Fruit fly (Drosophila melanogaster) whole organism, embryonic: ENCODE measurements around the gene CG32302.
A peak's percentile ranks its signal among the peaks of the same experiment; 100 is the strongest.

Experiments used
- B-H1 ChIP-seq: fragments of 200-800 bp; sonication (Bioruptor generic); IDR thresholded peaks from 3 replicates; pipeline ENCODE4 v1.3.6; 2022; ENCODE audit warnings: missing biosample characterization, missing genetic modification characterization
- B-H2 ChIP-seq: fragments of 200-800 bp; sonication (Bioruptor generic); optimal IDR thresholded peaks from 2 replicates; lab custom pipeline; 2018; ENCODE audit warnings: missing biosample characterization, mild to moderate bottlenecking, missing genetic modification characterization
- CG10462 ChIP-seq: fragments of 200-800 bp; sonication (Bioruptor generic); optimal IDR thresholded peaks from 2 replicates; lab custom pipeline; 2016; ENCODE audit warnings: missing biosample characterization, missing genetic modification characterization
- CG11695 ChIP-seq: fragments of 200-800 bp; sonication (Bioruptor generic); IDR thresholded peaks from 3 replicates; pipeline ENCODE4 v1.3.6; 2022; ENCODE audit warnings: missing biosample characterization, missing genetic modification characterization
- CG12942 ChIP-seq: fragments of 200-800 bp; sonication (Bioruptor generic); optimal IDR thresholded peaks from 3 replicates; lab custom pipeline; 2016; ENCODE audit warnings: missing biosample characterization, missing genetic modification characterization
- CG1603 ChIP-seq: fragments of 200-800 bp; sonication (Bioruptor generic); optimal IDR thresholded peaks from 2 replicates; lab custom pipeline; 2019; ENCODE audit warnings: missing biosample characterization, mild to moderate bottlenecking, missing genetic modification characterization, moderate library complexity
- CG16779 ChIP-seq: fragments of 200-800 bp; sonication (Bioruptor generic); IDR thresholded peaks from 2 replicates; pipeline ENCODE4 v1.3.6; 2022; ENCODE audit warnings: missing biosample characterization, missing genetic modification characterization
- CG17328 ChIP-seq: fragments of 200-800 bp; sonication (Bioruptor generic); IDR thresholded peaks from 2 replicates; pipeline ENCODE4 v1.3.6; 2022; ENCODE audit warnings: missing biosample characterization, missing genetic modification characterization
- CG17361 ChIP-seq: fragments of 200-800 bp; sonication (Bioruptor generic); IDR thresholded peaks from 3 replicates; pipeline ENCODE4 v1.3.6; 2022; ENCODE audit warnings: missing biosample characterization, missing genetic modification characterization
- CG2202 ChIP-seq: fragments of 200-800 bp; sonication (Bioruptor generic); optimal IDR thresholded peaks from 2 replicates; lab custom pipeline; 2018; ENCODE audit warnings: missing biosample characterization, mild to moderate bottlenecking, missing genetic modification characterization
- CG32532 ChIP-seq: fragments of 200-800 bp; sonication (Bioruptor generic); IDR thresholded peaks from 2 replicates; pipeline ENCODE4 v1.3.6; 2022; ENCODE audit warnings: missing biosample characterization, missing genetic modification characterization
- CG3838 ChIP-seq: fragments of 200-800 bp; sonication (Bioruptor generic); optimal IDR thresholded peaks from 3 replicates; lab custom pipeline; 2016; ENCODE audit warnings: missing biosample characterization, missing genetic modification characterization
- CG3847 ChIP-seq: fragments of 200-800 bp; sonication (Bioruptor generic); IDR thresholded peaks from 2 replicates; pipeline ENCODE4 v1.3.6; 2022; ENCODE audit warnings: missing biosample characterization, missing genetic modification characterization
- CG4360 ChIP-seq: fragments of 200-800 bp; sonication (Bioruptor generic); IDR thresholded peaks from 2 replicates; pipeline ENCODE4 v1.3.6; 2022; ENCODE audit warnings: missing biosample characterization, missing genetic modification characterization
- CG4707 ChIP-seq: fragments of 200-800 bp; sonication (Bioruptor generic); optimal IDR thresholded peaks from 2 replicates; lab custom pipeline; 2018; ENCODE audit warnings: missing biosample characterization, mild to moderate bottlenecking, missing genetic modification characterization, moderate library complexity
- CG6791 ChIP-seq: fragments of 200-800 bp; sonication (Bioruptor generic); IDR thresholded peaks from 3 replicates; pipeline ENCODE4 v1.3.6; 2022; ENCODE audit warnings: missing biosample characterization, missing genetic modification characterization; ENCODE audit not compliant: partially characterized antibody
- CG7556 ChIP-seq: fragments of 200-800 bp; sonication (Bioruptor generic); optimal IDR thresholded peaks from 2 replicates; lab custom pipeline; 2017; ENCODE audit warnings: missing biosample characterization, mild to moderate bottlenecking, missing genetic modification characterization
- CG7987 ChIP-seq: fragments of 200-800 bp; sonication (Bioruptor generic); optimal IDR thresholded peaks from 2 replicates; lab custom pipeline; 2018; ENCODE audit warnings: missing biosample characterization, mild to moderate bottlenecking, missing genetic modification characterization, moderate library complexity
- CG8089 ChIP-seq: fragments of 200-800 bp; sonication (Bioruptor generic); optimal IDR thresholded peaks from 3 replicates; lab custom pipeline; 2016; ENCODE audit warnings: missing biosample characterization, missing genetic modification characterization
- CG8765 ChIP-seq: fragments of 200-800 bp; sonication (Bioruptor generic); IDR thresholded peaks from 2 replicates; pipeline ENCODE4 v1.3.6; 2022; ENCODE audit warnings: missing biosample characterization, missing genetic modification characterization
- CG9727 ChIP-seq: fragments of 200-800 bp; sonication (Bioruptor generic); optimal IDR thresholded peaks from 3 replicates; lab custom pipeline; 2017; ENCODE audit warnings: missing biosample characterization, mild to moderate bottlenecking, missing genetic modification characterization
- CG9876 ChIP-seq: fragments of 200-800 bp; sonication (Bioruptor generic); optimal IDR thresholded peaks from 2 replicates; lab custom pipeline; 2016; ENCODE audit warnings: missing biosample characterization, missing genetic modification characterization
- CG9932 ChIP-seq: fragments of 200-800 bp; sonication (Bioruptor generic); IDR thresholded peaks from 2 replicates; pipeline ENCODE4 v1.3.6; 2022; ENCODE audit warnings: missing biosample characterization, missing genetic modification characterization
- D19A ChIP-seq: fragments of 200-800 bp; optimal IDR thresholded peaks from 3 replicates; lab custom pipeline; 2019; ENCODE audit warnings: missing biosample characterization, mild to moderate bottlenecking, missing genetic modification characterization, moderate library complexity
- Doc2 ChIP-seq: fragments of 200-800 bp; sonication (Bioruptor generic); IDR thresholded peaks from 2 replicates; pipeline ENCODE4 v1.3.6; 2022; ENCODE audit warnings: missing biosample characterization, missing genetic modification characterization
- Drgx ChIP-seq: fragments of 200-800 bp; sonication (Bioruptor generic); IDR thresholded peaks from 2 replicates; pipeline ENCODE4 v1.3.6; 2022; ENCODE audit warnings: missing biosample characterization, missing genetic modification characterization
- ERR ChIP-seq: fragments of 200-800 bp; sonication (Bioruptor generic); optimal IDR thresholded peaks from 2 replicates; lab custom pipeline; 2016; ENCODE audit warnings: missing biosample characterization, missing genetic modification characterization
- H2.0 ChIP-seq: fragments of 200-800 bp; sonication (Bioruptor generic); IDR thresholded peaks from 2 replicates; pipeline ENCODE4 v1.3.6; 2022; ENCODE audit warnings: missing biosample characterization, missing genetic modification characterization
- HLH4C ChIP-seq: fragments of 200-800 bp; sonication (Bioruptor generic); IDR thresholded peaks from 3 replicates; pipeline ENCODE4 v1.3.6; 2022; ENCODE audit warnings: missing biosample characterization, missing genetic modification characterization; ENCODE audit not compliant: partially characterized antibody
- HLHmδ ChIP-seq: fragments of 200-800 bp; sonication (Bioruptor generic); optimal IDR thresholded peaks from 2 replicates; lab custom pipeline; 2018; ENCODE audit warnings: missing biosample characterization, mild to moderate bottlenecking, missing genetic modification characterization, moderate library complexity
- Hr39 ChIP-seq: fragments of >200 bp; optimal IDR thresholded peaks from 2 replicates; lab custom pipeline; 2017
- Med ChIP-seq: fragments of 200-800 bp; sonication (Bioruptor generic); peaks from one replicate; lab custom pipeline; 2016; ENCODE audit warnings: missing biosample characterization, missing genetic modification characterization, mild to moderate bottlenecking, inconsistent platforms, moderate library complexity
- Rfx ChIP-seq: fragments of 200-800 bp; sonication (Bioruptor generic); IDR thresholded peaks from 2 replicates; pipeline ENCODE4 v1.3.6; 2022; ENCODE audit warnings: missing biosample characterization, missing genetic modification characterization
- Trl ChIP-seq, 3 experiments: fragments of >200 bp in 2 of 3; fragments of 200-800 bp in 1 of 3; sonication (Bioruptor generic) in 1 of 3; optimal IDR thresholded peaks; 2 replicates in 1 of 3; 3 replicates in 2 of 3; lab custom pipeline; 2016 to 2017; ENCODE audit warnings: missing biosample characterization in 1 of 3, missing genetic modification characterization in 1 of 3
- abd-A ChIP-seq: fragments of 200-800 bp; sonication (Bioruptor generic); optimal IDR thresholded peaks from 3 replicates; lab custom pipeline; 2019; ENCODE audit warnings: missing biosample characterization, mild to moderate bottlenecking, missing genetic modification characterization, moderate library complexity
- amos ChIP-seq: fragments of 200-800 bp; sonication (Bioruptor generic); IDR thresholded peaks from 2 replicates; pipeline ENCODE4 v1.3.6; 2022; ENCODE audit warnings: missing biosample characterization, missing genetic modification characterization; ENCODE audit not compliant: partially characterized antibody
- ase ChIP-seq: fragments of 200-800 bp; sonication (Bioruptor generic); IDR thresholded peaks from 3 replicates; pipeline ENCODE4 v1.3.6; 2022; ENCODE audit warnings: missing biosample characterization, missing genetic modification characterization
- bab2 ChIP-seq: fragments of 200-800 bp; sonication (Bioruptor generic); optimal IDR thresholded peaks from 2 replicates; lab custom pipeline; 2016; ENCODE audit warnings: missing biosample characterization, missing genetic modification characterization
- chn ChIP-seq: fragments of 200-800 bp; sonication (Bioruptor generic); optimal IDR thresholded peaks from 2 replicates; lab custom pipeline; 2016; ENCODE audit warnings: missing biosample characterization, missing genetic modification characterization
- croc ChIP-seq: fragments of 200-800 bp; sonication (Bioruptor generic); conservative IDR thresholded peaks from 3 replicates; pipeline ENCODE4 v1.3.6; 2022; ENCODE audit warnings: missing biosample characterization, missing genetic modification characterization
- esg ChIP-seq: fragments of 200-800 bp; sonication (Bioruptor generic); conservative IDR thresholded peaks from 2 replicates; pipeline ENCODE4 v1.3.6; 2022; ENCODE audit warnings: missing biosample characterization, missing genetic modification characterization
- klu ChIP-seq: fragments of 200-800 bp; sonication (Bioruptor generic); IDR thresholded peaks from 2 replicates; pipeline ENCODE4 v1.3.6; 2022; ENCODE audit warnings: missing biosample characterization, missing genetic modification characterization
- lab ChIP-seq: fragments of 200-800 bp; sonication (Bioruptor generic); optimal IDR thresholded peaks from 3 replicates; lab custom pipeline; 2017; ENCODE audit warnings: missing biosample characterization, missing genetic modification characterization, mild to moderate bottlenecking, moderate library complexity, missing genetic modification reagents
- lov ChIP-seq, 2 experiments: fragments of 200-800 bp in 1 of 2; fragments of >200 bp in 1 of 2; sonication (Bioruptor generic) in 1 of 2; IDR thresholded peaks in 1 of 2; optimal IDR thresholded peaks in 1 of 2; 2 replicates in 1 of 2; 3 replicates in 1 of 2; pipeline versions ENCODE4 v1.3.6 to Lab custom; 2017 to 2022; ENCODE audit warnings: missing biosample characterization in 1 of 2, missing genetic modification characterization in 1 of 2
- nom ChIP-seq: fragments of 200-800 bp; sonication (Bioruptor generic); optimal IDR thresholded peaks from 2 replicates; lab custom pipeline; 2017; ENCODE audit warnings: missing biosample characterization, missing genetic modification characterization, mild to moderate bottlenecking, moderate library complexity, missing genetic modification reagents
- peb ChIP-seq: fragments of 200-800 bp; sonication (Bioruptor generic); IDR thresholded peaks from 2 replicates; pipeline ENCODE4 v1.3.6; 2022; ENCODE audit warnings: missing biosample characterization, missing genetic modification characterization
- sim ChIP-seq: fragments of 200-800 bp; sonication (Bioruptor generic); IDR thresholded peaks from 2 replicates; pipeline ENCODE4 v1.3.6; 2022; ENCODE audit warnings: missing biosample characterization, missing genetic modification characterization
- slou ChIP-seq: fragments of 200-800 bp; sonication (Bioruptor generic); optimal IDR thresholded peaks from 3 replicates; lab custom pipeline; 2016; ENCODE audit warnings: missing biosample characterization, missing genetic modification characterization
- unc-4 ChIP-seq: fragments of 200-800 bp; sonication (Bioruptor generic); IDR thresholded peaks from 2 replicates; pipeline ENCODE4 v1.3.6; 2022; ENCODE audit warnings: missing biosample characterization, missing genetic modification characterization; ENCODE audit not compliant: partially characterized antibody

The CG32302 gene

DNA sequence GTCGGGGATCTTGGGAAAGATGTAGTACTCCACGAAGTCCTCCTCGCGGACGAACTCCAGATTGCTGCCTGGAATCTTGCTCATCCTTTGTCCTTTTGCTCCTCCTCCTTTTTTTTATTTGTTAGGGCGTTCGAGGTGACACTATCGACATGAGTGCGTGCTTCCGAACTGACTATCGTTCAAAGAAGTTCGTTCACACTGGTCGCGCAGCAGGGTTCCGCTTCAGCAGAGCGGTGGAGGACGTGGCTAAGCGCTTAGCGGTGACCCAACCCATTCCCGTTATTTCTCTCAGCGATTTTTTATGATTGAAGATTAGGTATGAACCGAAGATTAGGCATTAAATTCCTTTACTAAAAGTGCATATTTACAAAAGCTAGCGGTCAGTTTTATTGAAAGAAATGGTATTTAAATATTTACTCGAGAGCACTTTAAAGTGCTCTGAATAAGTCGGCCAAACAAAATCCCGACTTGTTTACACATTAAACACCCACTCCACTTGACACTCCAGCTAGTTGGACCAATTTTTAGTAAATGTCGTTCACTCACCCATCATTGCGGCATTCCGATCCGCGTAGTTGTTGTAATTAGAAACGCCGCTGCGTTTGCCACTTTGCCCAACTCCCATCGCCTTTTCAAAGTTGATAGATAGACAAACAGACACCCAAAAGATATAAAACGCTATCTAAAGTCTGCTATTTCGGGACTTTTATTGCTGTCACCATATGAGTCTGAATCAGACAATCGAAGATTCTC lies 2.8 kb upstream of the CG32302 start, which contains the start of the genes ecd and CG13806 (continued):
- TF ChIP-seq CG8765 (GFP tag; lab: Robert Waterston, UW) (no peak; the same call in 1 of the 2 replicates), klu (GFP tag; lab: Robert Waterston, UW) (0 out of 2 replicates have a peak, but pooled peaks have one; percentile 23), CG9876 (peak; percentile 26), D19A (no peak), amos (peak; percentile 98), CG4360 (GFP tag; lab: Robert Waterston, UW) (no peak), CG17328 (GFP tag; lab: Robert Waterston, UW) (no peak), CG1603 (tag; lab: Kevin White, UChicago) (peak; percentile 86), CG32532 (GFP tag; lab: Robert Waterston, UW) (peak; percentile 75), abd-A (no peak), B-H2 (GFP tag; lab: Kevin White, UChicago) (no peak), lov (optimal IDR thresholded peaks at IDR 0.05; lab: Kevin White, UChicago) (no peak), lov (GFP tag; IDR thresholded peaks at IDR 0.05; lab: Robert Waterston, UW) (no peak), CG9727 (GFP tag; lab: Kevin White, UChicago) (no peak), esg (GFP tag; lab: Robert Waterston, UW) (no peak), CG4707 (GFP tag; lab: Kevin White, UChicago) (no peak), B-H1 (GFP tag; lab: Robert Waterston, UW) (peak; percentile 23; the same call in 1 of the 3 replicates), CG2202 (tag; lab: Kevin White, UChicago) (no peak), CG16779 (GFP tag; lab: Robert Waterston, UW) (no peak), CG7556 (no peak), Doc2 (GFP tag; lab: Robert Waterston, UW) (no peak), ERR (GFP tag; lab: Kevin White, UChicago) (peak; percentile 25), CG17361 (GFP tag; lab: Robert Waterston, UW) (no peak), CG6791 (GFP tag; lab: Robert Waterston, UW) (peak; percentile 97), croc (GFP tag; lab: Robert Waterston, UW) (no peak), Med (GFP tag; lab: Kevin White, UChicago) (peak; percentile 86), ase (GFP tag; lab: Robert Waterston, UW) (no peak), H2.0 (no peak), CG9932 (GFP tag; lab: Robert Waterston, UW) (peak; percentile 86), CG7987 (GFP tag; lab: Kevin White, UChicago) (peak; percentile 14), Hr39 (lab: Kevin White, UChicago) (no peak), lab (no peak), Trl (optimal IDR thresholded peaks at IDR 0.05; lab: Kevin White, UChicago) (no peak), Trl (GFP tag; optimal IDR thresholded peaks at IDR 0.05; lab: Kevin White, UChicago) (peak; percentile 51), CG3847 (GFP tag; lab: Robert Waterston, UW) (peak; percentile 60; the same call in 1 of the 2 replicates), CG10462 (GFP tag; lab: Kevin White, UChicago) (peak; percentile 88), nom (GFP tag; lab: Kevin White, UChicago) (no peak), peb (GFP tag; lab: Robert Waterston, UW) (no peak), CG11695 (GFP tag; lab: Robert Waterston, UW) (no peak; the same call in 2 of the 3 replicates), sim (no peak), HLH4C (GFP tag; lab: Robert Waterston, UW) (peak; percentile 85), chn (peak; percentile 55), slou (GFP tag; lab: Kevin White, UChicago) (no peak), Drgx (GFP tag; lab: Robert Waterston, UW) (no peak), CG12942 (GFP tag; lab: Kevin White, UChicago) (peak; percentile 27), Rfx (GFP tag; lab: Robert Waterston, UW) (peak; percentile 84), CG8089 (GFP tag; lab: Kevin White, UChicago) (peak; percentile 3), CG3838 (no peak), HLHmδ (GFP tag; lab: Kevin White, UChicago) (peak; percentile 33), bab2 (GFP tag; lab: Kevin White, UChicago) (peak; percentile 10), unc-4 (GFP tag; lab: Robert Waterston, UW) (peak; percentile 92)
